Worm (Caenorhabditis elegans) whole organism, L4 larva: ENCODE measurements around the gene coq-5.

Experiments used
- F49E8.2 ChIP-seq: sonication (generic microtip); optimal IDR thresholded peaks from 2 replicates; lab custom pipeline; 2016; ENCODE audit warnings: missing compliant biosample characterization, mild to moderate bottlenecking, missing genetic modification characterization, borderline replicate concordance
- ZK546.5 ChIP-seq, 2 experiments: sonication (generic microtip); optimal IDR thresholded peaks; 2 replicates each; lab custom pipeline; 2017; ENCODE audit warnings: missing biosample characterization in 2 of 2, missing genetic modification characterization in 2 of 2
- ama-1 ChIP-seq: fragments of 150-350 bp; optimal IDR thresholded peaks from 2 replicates; lab custom pipeline; 2014; ENCODE audit warnings: inconsistent platforms, mixed read lengths
- egl-43 ChIP-seq: fragments of 200-800 bp; sonication (Bioruptor generic); IDR thresholded peaks from 2 replicates; pipeline ENCODE4 v1.3.6; 2022; ENCODE audit warnings: missing genetic modification reagents, missing genetic modification characterization, missing compliant biosample characterization
- lsy-2 ChIP-seq, 2 experiments: fragments of 150-350 bp in 1 of 2; sonication (generic microtip) in 1 of 2; optimal IDR thresholded peaks; 2 replicates each; lab custom pipeline; 2014 to 2017; ENCODE audit warnings: missing biosample characterization in 2 of 2, missing genetic modification characterization in 2 of 2
- pqm-1 ChIP-seq: sonication (generic microtip); optimal IDR thresholded peaks from 2 replicates; lab custom pipeline; 2017; ENCODE audit warnings: missing biosample characterization, missing genetic modification characterization
- unc-62 ChIP-seq, 3 experiments: fragments of 150-350 bp in 1 of 3; sonication (generic microtip); optimal IDR thresholded peaks in 2 of 3; peaks in 1 of 3; 1 replicate in 1 of 3; 2 replicates in 2 of 3; lab custom pipeline; 2014 to 2017; ENCODE audit warnings: missing biosample characterization in 3 of 3, missing genetic modification characterization in 3 of 3, missing genetic modification reagents in 3 of 3, missing genotype in 1 of 3

DNA sequence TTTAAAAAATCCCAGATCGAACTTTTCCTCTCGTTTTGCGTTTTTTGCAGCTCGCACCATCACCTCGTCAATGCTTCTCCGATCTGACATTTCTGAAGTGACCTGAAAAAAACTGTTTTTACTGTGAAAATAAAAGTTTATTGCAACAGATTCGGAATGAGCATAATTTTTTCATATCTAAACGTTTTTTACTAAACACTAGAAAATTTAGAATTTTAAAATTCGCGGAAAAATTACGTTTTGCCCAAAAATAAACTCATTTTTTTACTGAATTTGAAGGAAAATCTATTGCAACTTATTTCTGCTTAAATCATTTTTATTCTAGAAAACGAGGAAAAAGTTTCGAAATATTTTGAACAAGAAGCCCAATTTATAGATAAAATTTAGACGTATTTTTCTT, 24.6 kb upstream of the coq-5 start, which contains the start of gene ZK688.9:
- TF ChIP-seq F49E8.2 (tag; lab: Kevin White, UChicago) = no peak
- no peak for TF ChIP-seq lsy-2 (tag; optimal IDR thresholded peaks at IDR 0.05; lab: Kevin White, UChicago)
- no peak for TF ChIP-seq ZK546.5 (tag; optimal IDR thresholded peaks at IDR 0.05; lab: Kevin White, UChicago)
- TF ChIP-seq egl-43 = no peak
- no peak for TF ChIP-seq pqm-1 (tag; lab: Kevin White, UChicago)
- no peak for TF ChIP-seq ama-1 (lab: Kevin White, UChicago)
- TF ChIP-seq unc-62 (GFP tag; optimal IDR thresholded peaks at IDR 0.05 in 1 of 2; lab: Kevin White, UChicago) = no peak
- no peak for TF ChIP-seq unc-62 (tag; optimal IDR thresholded peaks at IDR 0.05; lab: Kevin White, UChicago)
